Worm (Caenorhabditis elegans) whole organism, late embryonic: ENCODE results near the gene cyh-1.

Experiments used
- ama-1 ChIP-seq: fragments of 150-350 bp; optimal IDR thresholded peaks from 2 replicates; lab custom pipeline; 2014
- ceh-14 ChIP-seq: sonication (generic microtip); optimal IDR thresholded peaks from 2 replicates; lab custom pipeline; 2016; ENCODE audit warnings: missing genotype, missing genetic modification characterization, missing compliant biosample characterization
- ceh-24 ChIP-seq: sonication (generic microtip); optimal IDR thresholded peaks from 2 replicates; lab custom pipeline; 2016; ENCODE audit warnings: mild to moderate bottlenecking, missing genetic modification characterization, missing compliant biosample characterization
- ceh-31 ChIP-seq: sonication (generic microtip); optimal IDR thresholded peaks from 2 replicates; lab custom pipeline; 2016; ENCODE audit warnings: missing genetic modification characterization, missing compliant biosample characterization
- che-1 ChIP-seq: sonication (generic microtip); optimal IDR thresholded peaks from 2 replicates; lab custom pipeline; 2016; ENCODE audit warnings: mild to moderate bottlenecking, missing genetic modification characterization, missing compliant biosample characterization
- fkh-6 ChIP-seq: sonication (generic microtip); optimal IDR thresholded peaks from 2 replicates; lab custom pipeline; 2016; ENCODE audit warnings: missing genetic modification characterization, missing compliant biosample characterization
- hlh-30 ChIP-seq: sonication (generic microtip); optimal IDR thresholded peaks from 2 replicates; lab custom pipeline; 2017; ENCODE audit warnings: antibody characterized with exemption, missing genetic modification characterization, missing compliant biosample characterization; ENCODE audit not compliant: insufficient read depth
- hlh-6 ChIP-seq: sonication (generic microtip); optimal IDR thresholded peaks from 2 replicates; lab custom pipeline; 2016; ENCODE audit warnings: missing genotype, missing genetic modification characterization, missing compliant biosample characterization
- mec-3 ChIP-seq: sonication (generic microtip); optimal IDR thresholded peaks from 2 replicates; lab custom pipeline; 2016; ENCODE audit warnings: borderline replicate concordance, missing genetic modification characterization, missing compliant biosample characterization
- nhr-11 ChIP-seq: fragments of 150-350 bp; optimal IDR thresholded peaks from 2 replicates; lab custom pipeline; 2014; ENCODE audit warnings: missing biosample characterization, missing genetic modification characterization
- npax-4 ChIP-seq: sonication (generic microtip); optimal IDR thresholded peaks from 2 replicates; lab custom pipeline; 2016; ENCODE audit warnings: missing genetic modification characterization, missing compliant biosample characterization
- pros-1 ChIP-seq: fragments of 150-350 bp; optimal IDR thresholded peaks from 2 replicates; lab custom pipeline; 2014; ENCODE audit warnings: missing biosample characterization, missing genetic modification reagents, missing genetic modification characterization
- ttx-3 ChIP-seq: sonication (generic microtip); optimal IDR thresholded peaks from 2 replicates; lab custom pipeline; 2016; ENCODE audit warnings: missing genetic modification reagents, missing genetic modification characterization, missing compliant biosample characterization
- ztf-16 ChIP-seq: sonication (generic microtip); optimal IDR thresholded peaks from 2 replicates; lab custom pipeline; 2017; ENCODE audit warnings: missing genetic modification characterization, missing compliant biosample characterization

DNA sequence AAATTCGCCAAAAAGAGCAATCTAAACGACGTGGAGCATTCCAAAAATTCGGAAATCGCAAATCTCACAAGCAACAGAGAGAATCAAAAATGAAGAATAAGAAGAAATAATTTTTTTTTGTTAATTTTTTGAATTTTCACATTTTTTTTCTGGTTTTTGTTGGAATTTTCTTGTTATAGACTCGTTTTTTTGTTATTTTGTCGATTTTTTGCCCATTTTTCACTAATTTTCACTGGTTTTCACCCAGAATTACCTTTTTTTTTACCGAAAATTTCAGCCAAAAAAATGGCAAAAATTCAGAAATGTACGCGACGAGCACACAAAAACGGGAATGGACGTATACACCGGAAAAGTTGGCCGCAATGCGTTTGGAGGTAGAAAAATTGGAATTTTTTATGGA lies at the start of gene cyh-1:
- TF ChIP-seq ama-1 (lab: Kevin White, UChicago) (no peak), fkh-6 (tag; lab: Kevin White, UChicago) (no peak), ceh-24 (tag; lab: Kevin White, UChicago) (no peak), ttx-3 (no peak), ceh-31 (tag; lab: Kevin White, UChicago) (no peak), ceh-14 (tag; lab: Kevin White, UChicago) (no peak), nhr-11 (tag; lab: Kevin White, UChicago) (no peak), hlh-6 (tag; lab: Kevin White, UChicago) (no peak), hlh-30 (no peak), pros-1 (tag; lab: Kevin White, UChicago) (no peak), npax-4 (no peak), ztf-16 (tag; lab: Kevin White, UChicago) (no peak), mec-3 (no peak), che-1 (no peak)
